Worm (Caenorhabditis elegans) whole organism, young adult: ENCODE results near the gene unc-4.
"Not testable (repeated sequence)": the region's sequence is repeated elsewhere in the genome, so short reads cannot be mapped to it uniquely, and the experiment has no call there.

Source experiments
- F49E8.2 ChIP-seq: sonication (generic microtip); optimal IDR thresholded peaks from 3 replicates; lab custom pipeline; 2017; ENCODE audit warnings: missing genetic modification characterization, mild to moderate bottlenecking, missing compliant biosample characterization, antibody characterized with exemption, moderate library complexity; ENCODE audit not compliant: insufficient read depth
- F55B11.4 ChIP-seq: sonication (generic microtip); optimal IDR thresholded peaks from 2 replicates; lab custom pipeline; 2016; ENCODE audit warnings: missing compliant biosample characterization, missing genetic modification characterization, borderline replicate concordance; ENCODE audit not compliant: insufficient read depth
- Y53G8AR.9 ChIP-seq: fragments of 200-800 bp; sonication (Bioruptor generic); conservative IDR thresholded peaks from 2 replicates; pipeline ENCODE4 v1.3.6; 2022; ENCODE audit warnings: missing genetic modification reagents, missing genetic modification characterization, missing compliant biosample characterization
- Y95B8A.8 ChIP-seq: fragments of 200-800 bp; sonication (Bioruptor generic); IDR thresholded peaks from 2 replicates; pipeline ENCODE4 v1.3.6; 2022; ENCODE audit warnings: missing genetic modification reagents, missing genetic modification characterization, missing compliant biosample characterization
- ceh-79 ChIP-seq: sonication (generic microtip); optimal IDR thresholded peaks from 2 replicates; lab custom pipeline; 2017; ENCODE audit warnings: mild to moderate bottlenecking, missing genetic modification characterization, missing compliant biosample characterization
- dpl-1 ChIP-seq: fragments of 150-350 bp; optimal IDR thresholded peaks from 2 replicates; lab custom pipeline; 2014; ENCODE audit warnings: missing biosample characterization, missing genetic modification reagents, missing genetic modification characterization
- lsy-27 ChIP-seq: sonication (generic microtip); optimal IDR thresholded peaks from 2 replicates; lab custom pipeline; 2017; ENCODE audit warnings: missing genetic modification characterization, mild to moderate bottlenecking, missing compliant biosample characterization, antibody characterized with exemption, missing genotype, borderline replicate concordance; ENCODE audit not compliant: insufficient read depth
- mel-28 ChIP-seq: sonication (generic microtip); optimal IDR thresholded peaks from 2 replicates; lab custom pipeline; 2016; ENCODE audit warnings: borderline replicate concordance, mild to moderate bottlenecking, missing genetic modification characterization, missing compliant biosample characterization
- pha-4 ChIP-seq: fragments of 150-350 bp; sonication (generic microtip); optimal IDR thresholded peaks from 2 replicates; lab custom pipeline; 2014; ENCODE audit warnings: missing biosample characterization, missing genetic modification reagents, missing genetic modification characterization
- sdz-38 ChIP-seq: sonication (generic microtip); optimal IDR thresholded peaks from 2 replicates; lab custom pipeline; 2016; ENCODE audit warnings: missing genotype, missing genetic modification characterization, missing compliant biosample characterization
- ztf-6 ChIP-seq: fragments of 200-800 bp; sonication (Bioruptor generic); IDR thresholded peaks from 2 replicates; pipeline ENCODE4 v1.3.6; 2022; ENCODE audit warnings: missing genetic modification reagents, missing genetic modification characterization, missing compliant biosample characterization

ce11 chrII:9866378-9866777, 33.8 kb downstream of the unc-4 start, which contains the start of gene chil-1:
- TF ChIP-seq sdz-38; ceh-79 (tag; lab: Kevin White, UChicago); F55B11.4 (tag; lab: Kevin White, UChicago); mel-28; pha-4 (tag; lab: Kevin White, UChicago); Y95B8A.8 (GFP tag; lab: Robert Waterston, UW); Y53G8AR.9; dpl-1 (GFP tag; lab: Kevin White, UChicago); F49E8.2 (tag; lab: Kevin White, UChicago); lsy-27 (tag; lab: Kevin White, UChicago); ztf-6 (GFP tag; lab: Robert Waterston, UW): not testable (repeated sequence)
